Worm (Caenorhabditis elegans): ENCODE measurements around the gene ZK666.11.

DNA sequence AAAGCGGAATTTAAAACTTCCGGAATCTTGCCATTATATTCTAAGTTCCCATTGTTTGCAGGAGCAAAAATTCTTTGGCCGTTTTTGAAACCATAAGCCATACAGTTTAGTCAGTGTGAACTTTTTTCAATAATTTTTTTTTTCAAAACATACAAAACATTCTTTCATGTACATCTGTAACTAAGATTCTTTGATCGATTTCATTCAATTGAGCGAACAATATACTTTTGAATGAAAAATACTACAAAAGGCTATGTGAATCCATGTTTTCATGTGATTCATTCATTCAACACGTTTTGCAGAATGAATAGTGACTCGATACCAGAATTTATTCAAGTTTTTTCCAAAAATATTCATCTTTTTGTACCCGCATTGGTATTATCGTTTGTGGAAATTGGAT, 4.4 kb downstream of the ZK666.11 start, which contains the start of gene ZK666.15:
- TF ChIP-seq ref-1 (GFP tag; conservative IDR thresholded peaks at IDR 0.05) (no peak), ztf-29 (GFP tag; IDR thresholded peaks at IDR 0.05) (no peak), flt-1 (GFP tag; IDR thresholded peaks at IDR 0.05) (no peak), T22C8.4 (GFP tag; IDR thresholded peaks at IDR 0.05) (no peak)
